4 worm cellular contexts compared by ENCODE assay signal in genomic region chrX:1853596-1853995, ce11.
A peak's percentile ranks its signal among the peaks of the same experiment; 100 is the strongest.
TF ChIP-seq lines count a peak whose summit lies in the region.

TSS of gene T26C11.9 (minus strand) at chrX:1853849.

TF ChIP-seq in whole organism, L2 larva, 48 proteins besides CTCF, POLR2A, EP300 and RAD21 (continues in another document):
- TF ChIP-seq nhr-6 (tag; optimal IDR thresholded peaks at IDR 0.05; lab: Kevin White, UChicago) = no peak
- no peak for TF ChIP-seq ztf-1 (GFP tag; conservative IDR thresholded peaks at IDR 0.05; lab: Robert Waterston, UW)
- TF ChIP-seq dmd-4 (tag; optimal IDR thresholded peaks at IDR 0.05; lab: Kevin White, UChicago) = no peak
- peak; percentile 61 for TF ChIP-seq unc-55 (GFP tag; optimal IDR thresholded peaks at IDR 0.05; lab: Kevin White, UChicago)
- TF ChIP-seq gmeb-1 (tag; optimal IDR thresholded peaks at IDR 0.05; lab: Kevin White, UChicago) = peak; percentile 26
- no peak for TF ChIP-seq mab-5 (tag; optimal IDR thresholded peaks at IDR 0.05; lab: Kevin White, UChicago)
- TF ChIP-seq lin-11 (tag; optimal IDR thresholded peaks at IDR 0.05; lab: Kevin White, UChicago) = no peak
- TF ChIP-seq mdl-1 (tag; optimal IDR thresholded peaks at IDR 0.05; lab: Kevin White, UChicago) = no peak
- no peak for TF ChIP-seq skn-1 (tag; optimal IDR thresholded peaks at IDR 0.05; lab: Kevin White, UChicago)
- TF ChIP-seq sem-4 (tag; optimal IDR thresholded peaks at IDR 0.05; lab: Kevin White, UChicago) = no peak
- TF ChIP-seq snpc-4 (tag; optimal IDR thresholded peaks at IDR 0.05; lab: Kevin White, UChicago) = no peak
- no peak for TF ChIP-seq elt-1 (tag; optimal IDR thresholded peaks at IDR 0.05; lab: Kevin White, UChicago)
- TF ChIP-seq lsy-2 (tag; optimal IDR thresholded peaks at IDR 0.05; lab: Kevin White, UChicago) = peak in 1 of 2 experiments; percentile 46
- TF ChIP-seq crh-2 (tag; optimal IDR thresholded peaks at IDR 0.05; lab: Kevin White, UChicago) = peak; percentile 25
- no peak for TF ChIP-seq nhr-23 (tag; optimal IDR thresholded peaks at IDR 0.05; lab: Kevin White, UChicago)
- TF ChIP-seq aly-2 (tag; optimal IDR thresholded peaks at IDR 0.05; lab: Kevin White, UChicago) = no peak
- no peak for TF ChIP-seq F13H6.1 (tag; optimal IDR thresholded peaks at IDR 0.05; lab: Kevin White, UChicago)
- TF ChIP-seq R02D3.7 (tag; optimal IDR thresholded peaks at IDR 0.05; lab: Kevin White, UChicago) = no peak
- peak; percentile 37 for TF ChIP-seq nhr-129 (tag; optimal IDR thresholded peaks at IDR 0.05; lab: Kevin White, UChicago)
- TF ChIP-seq ceh-16 (tag; optimal IDR thresholded peaks at IDR 0.05; lab: Kevin White, UChicago) = no peak
- TF ChIP-seq ama-1 (optimal IDR thresholded peaks at IDR 0.05; lab: Kevin White, UChicago) = no peak
- no peak for TF ChIP-seq alr-1 (tag; optimal IDR thresholded peaks at IDR 0.05; lab: Kevin White, UChicago)
- TF ChIP-seq ceh-82 (tag; optimal IDR thresholded peaks at IDR 0.05; lab: Kevin White, UChicago) = no peak
- TF ChIP-seq C34F6.9 (tag; optimal IDR thresholded peaks at IDR 0.05; lab: Kevin White, UChicago) = peak; percentile 56

TF ChIP-seq in whole organism, L4 larva, 104 proteins besides CTCF, POLR2A, EP300 and RAD21:
- TF ChIP-seq nhr-10 (tag; optimal IDR thresholded peaks at IDR 0.05; lab: Kevin White, UChicago) (no peak), F37D6.2 (tag; optimal IDR thresholded peaks at IDR 0.05; lab: Kevin White, UChicago) (no peak), arid-1 (GFP tag; conservative IDR thresholded peaks at IDR 0.05; lab: Robert Waterston, UW) (no peak), duxl-1 (tag; optimal IDR thresholded peaks at IDR 0.05; lab: Kevin White, UChicago; ENCODE audit: poor library complexity) (peak; percentile 59), hif-1 (tag; optimal IDR thresholded peaks at IDR 0.05; lab: Kevin White, UChicago) (peak in 1 of 2 experiments; percentile 57), nhr-6 (tag; optimal IDR thresholded peaks at IDR 0.05; lab: Kevin White, UChicago) (peak; percentile 72), dmd-9 (GFP tag; IDR thresholded peaks at IDR 0.05; lab: Robert Waterston, UW) (0 out of 2 replicates have a peak, but pooled peaks have one; percentile 12), attf-4 (tag; optimal IDR thresholded peaks at IDR 0.05; lab: Kevin White, UChicago) (no peak), dve-1 (tag; optimal IDR thresholded peaks at IDR 0.05; lab: Kevin White, UChicago; ENCODE audit: insufficient read depth) (no peak), ama-1 (optimal IDR thresholded peaks at IDR 0.05; lab: Kevin White, UChicago) (no peak), saeg-2 (GFP tag; IDR thresholded peaks at IDR 0.05; lab: Robert Waterston, UW) (no peak), dpl-1 (GFP tag; optimal IDR thresholded peaks at IDR 0.05; lab: Kevin White, UChicago) (peak; percentile 28), lsy-2 (tag; optimal IDR thresholded peaks at IDR 0.05; lab: Kevin White, UChicago) (peak in 1 of 2 experiments; percentile 3), aha-1 (tag; lab: Kevin White, UChicago) (no peak), vab-7 (GFP tag; IDR thresholded peaks at IDR 0.05; lab: Robert Waterston, UW) (no peak), set-16 (GFP tag; IDR thresholded peaks at IDR 0.05; lab: Robert Waterston, UW) (no peak), pqm-1 (tag; optimal IDR thresholded peaks at IDR 0.05; lab: Kevin White, UChicago) (no peak), Y48G9A.11 (GFP tag; IDR thresholded peaks at IDR 0.05; lab: Robert Waterston, UW) (no peak), hmg-1.1 (GFP tag; IDR thresholded peaks at IDR 0.05; lab: Robert Waterston, UW) (peak; percentile 52; the same call in 1 of the 2 replicates), mes-2 (tag; optimal IDR thresholded peaks at IDR 0.05; lab: Kevin White, UChicago; ENCODE audit: poor library complexity, severe bottlenecking) (peak; percentile 89)

TF ChIP-seq in whole organism, late embryonic, 69 proteins besides CTCF, POLR2A, EP300 and RAD21:
- TF ChIP-seq pha-2 (tag; optimal IDR thresholded peaks at IDR 0.05; lab: Kevin White, UChicago) (no peak), ceh-2 (tag; optimal IDR thresholded peaks at IDR 0.05; lab: Kevin White, UChicago) (peak; percentile 48), ceh-48 (tag; optimal IDR thresholded peaks at IDR 0.05; lab: Kevin White, UChicago) (peak; percentile 59), C08G9.2 (tag; optimal IDR thresholded peaks at IDR 0.05; lab: Kevin White, UChicago) (peak; percentile 75), tbx-2 (tag; optimal IDR thresholded peaks at IDR 0.05; lab: Kevin White, UChicago) (peak; percentile 40), rnt-1 (tag; optimal IDR thresholded peaks at IDR 0.05; lab: Kevin White, UChicago) (peak; percentile 15), sdc-2 (tag; optimal IDR thresholded peaks at IDR 0.05; lab: Kevin White, UChicago) (peak; percentile 73), zip-5 (tag; optimal IDR thresholded peaks at IDR 0.05; lab: Kevin White, UChicago) (peak; percentile 6), tbx-7 (tag; optimal IDR thresholded peaks at IDR 0.05; lab: Kevin White, UChicago) (peak; percentile 38), pag-3 (tag; optimal IDR thresholded peaks at IDR 0.05; lab: Kevin White, UChicago; ENCODE audit: borderline replicate concordance) (no peak), ceh-14 (tag; optimal IDR thresholded peaks at IDR 0.05; lab: Kevin White, UChicago) (no peak), elt-2 (tag; optimal IDR thresholded peaks at IDR 0.05; lab: Kevin White, UChicago) (peak; percentile 5), ets-4 (tag; optimal IDR thresholded peaks at IDR 0.05; lab: Kevin White, UChicago) (peak; percentile 56), ceh-31 (tag; optimal IDR thresholded peaks at IDR 0.05; lab: Kevin White, UChicago) (peak; percentile 72)
TF ChIP-seq in whole organism, late embryonic: peak in this region for 11.

TF ChIP-seq in whole organism, mixed stage, embryonic, 35 proteins besides CTCF, POLR2A, EP300 and RAD21:
- TF ChIP-seq elt-1 (tag; optimal IDR thresholded peaks at IDR 0.05; lab: Kevin White, UChicago; ENCODE audit: borderline replicate concordance, insufficient read depth) (no peak), unc-120 (tag; optimal IDR thresholded peaks at IDR 0.05; lab: Kevin White, UChicago; ENCODE audit: poor library complexity, severe bottlenecking) (peak; percentile 4), ces-1 (GFP tag; optimal IDR thresholded peaks at IDR 0.05; lab: Kevin White, UChicago) (peak; percentile 17)
